Worm (Caenorhabditis elegans) whole organism, L2 larva: ENCODE data around the gene txdc-17.
A peak's percentile ranks its signal among the peaks of the same experiment; 100 is the strongest.

Experiments used
- C34F6.9 ChIP-seq: fragments of 150-350 bp; optimal IDR thresholded peaks from 2 replicates; lab custom pipeline; 2014; ENCODE audit warnings: missing biosample characterization, missing genetic modification characterization
- Y55F3AM.14 ChIP-seq: fragments of 200-800 bp; sonication (Bioruptor generic); optimal IDR thresholded peaks from 2 replicates; lab custom pipeline; 2018; ENCODE audit warnings: mild to moderate bottlenecking, missing genetic modification characterization, missing compliant biosample characterization
- ZK546.5 ChIP-seq: sonication (generic microtip); optimal IDR thresholded peaks from 2 replicates; lab custom pipeline; 2017; ENCODE audit warnings: missing biosample characterization, missing genetic modification characterization
- aly-2 ChIP-seq: fragments of 150-350 bp; optimal IDR thresholded peaks from 2 replicates; lab custom pipeline; 2014; ENCODE audit warnings: missing biosample characterization, missing genetic modification characterization
- ama-1 ChIP-seq: fragments of 150-350 bp; optimal IDR thresholded peaks from 2 replicates; lab custom pipeline; 2018; ENCODE audit warnings: inconsistent platforms
- blmp-1 ChIP-seq: sonication (generic microtip); optimal IDR thresholded peaks from 2 replicates; lab custom pipeline; 2017; ENCODE audit warnings: missing genetic modification characterization, mild to moderate bottlenecking, missing compliant biosample characterization, antibody characterized with exemption, moderate library complexity; ENCODE audit not compliant: insufficient read depth
- ceh-16 ChIP-seq: fragments of 150-350 bp; optimal IDR thresholded peaks from 2 replicates; lab custom pipeline; 2014; ENCODE audit warnings: missing biosample characterization, missing genetic modification characterization
- ceh-82 ChIP-seq: fragments of 150-350 bp; optimal IDR thresholded peaks from 2 replicates; lab custom pipeline; 2014; ENCODE audit warnings: missing biosample characterization, missing genetic modification characterization
- crh-2 ChIP-seq: sonication (generic microtip); optimal IDR thresholded peaks from 2 replicates; lab custom pipeline; 2017; ENCODE audit warnings: missing biosample characterization, missing genetic modification characterization
- dmd-4 ChIP-seq: sonication (generic microtip); optimal IDR thresholded peaks from 2 replicates; lab custom pipeline; 2017; ENCODE audit warnings: missing biosample characterization, missing genetic modification characterization
- egl-27 ChIP-seq: sonication (generic microtip); optimal IDR thresholded peaks from 3 replicates; lab custom pipeline; 2017; ENCODE audit warnings: missing biosample characterization, missing genetic modification reagents, missing genetic modification characterization
- elt-1 ChIP-seq: fragments of 150-350 bp; optimal IDR thresholded peaks from 2 replicates; lab custom pipeline; 2014; ENCODE audit warnings: missing biosample characterization, missing genetic modification characterization
- elt-3 ChIP-seq: sonication (generic microtip); optimal IDR thresholded peaks from 2 replicates; lab custom pipeline; 2017; ENCODE audit warnings: missing biosample characterization, missing genetic modification characterization
- fos-1 ChIP-seq: fragments of 150-350 bp; optimal IDR thresholded peaks from 2 replicates; lab custom pipeline; 2014; ENCODE audit warnings: missing biosample characterization, missing genetic modification characterization
- gmeb-1 ChIP-seq: fragments of 150-350 bp; optimal IDR thresholded peaks from 2 replicates; lab custom pipeline; 2014; ENCODE audit warnings: missing biosample characterization, missing genetic modification characterization
- lin-11 ChIP-seq: fragments of 150-350 bp; sonication (generic microtip); optimal IDR thresholded peaks from 2 replicates; lab custom pipeline; 2014; ENCODE audit warnings: missing biosample characterization, missing genetic modification characterization, inconsistent platforms, mixed read lengths
- lin-13 ChIP-seq: fragments of 150-350 bp; optimal IDR thresholded peaks from 2 replicates; lab custom pipeline; 2014; ENCODE audit warnings: missing biosample characterization, missing genetic modification reagents, missing genetic modification characterization
- lin-39 ChIP-seq: fragments of 150-350 bp; optimal IDR thresholded peaks from 2 replicates; lab custom pipeline; 2014; ENCODE audit warnings: missing biosample characterization, missing genetic modification reagents, missing genetic modification characterization
- lsy-2 ChIP-seq, 2 experiments: fragments of 150-350 bp in 1 of 2; sonication (generic microtip) in 1 of 2; optimal IDR thresholded peaks; 2 replicates each; lab custom pipeline; 2014 to 2017; ENCODE audit warnings: missing biosample characterization in 2 of 2, missing genetic modification characterization in 2 of 2
- mab-5 ChIP-seq: fragments of 150-350 bp; optimal IDR thresholded peaks from 2 replicates; lab custom pipeline; 2014; ENCODE audit warnings: missing biosample characterization, missing genetic modification characterization
- mbf-1 ChIP-seq: sonication (generic microtip); optimal IDR thresholded peaks from 2 replicates; lab custom pipeline; 2017; ENCODE audit warnings: missing biosample characterization, missing genetic modification characterization
- mdl-1 ChIP-seq, 2 experiments: fragments of 150-350 bp in 1 of 2; sonication (generic microtip) in 1 of 2; optimal IDR thresholded peaks; 2 replicates each; lab custom pipeline; 2017; ENCODE audit warnings: missing biosample characterization in 2 of 2, missing genetic modification characterization in 2 of 2
- nhr-10 ChIP-seq: sonication (generic microtip); optimal IDR thresholded peaks from 2 replicates; lab custom pipeline; 2017; ENCODE audit warnings: missing biosample characterization, missing genetic modification characterization
- nhr-11 ChIP-seq: fragments of 150-350 bp; optimal IDR thresholded peaks from 2 replicates; lab custom pipeline; 2014; ENCODE audit warnings: missing biosample characterization, missing genetic modification characterization
- nhr-12 ChIP-seq: fragments of 150-350 bp; optimal IDR thresholded peaks from 2 replicates; lab custom pipeline; 2014; ENCODE audit warnings: missing biosample characterization, missing genetic modification characterization
- nhr-129 ChIP-seq: fragments of 150-350 bp; optimal IDR thresholded peaks from 2 replicates; lab custom pipeline; 2014; ENCODE audit warnings: missing biosample characterization, missing genetic modification characterization
- nhr-21 ChIP-seq: fragments of 150-350 bp; optimal IDR thresholded peaks from 2 replicates; lab custom pipeline; 2014; ENCODE audit warnings: missing biosample characterization, missing genetic modification characterization
- nhr-23 ChIP-seq: fragments of 150-350 bp; optimal IDR thresholded peaks from 2 replicates; lab custom pipeline; 2014; ENCODE audit warnings: missing biosample characterization, missing genetic modification reagents, missing genetic modification characterization
- nhr-25 ChIP-seq: fragments of 150-350 bp; sonication (generic microtip); optimal IDR thresholded peaks from 3 replicates; lab custom pipeline; 2014; ENCODE audit warnings: missing biosample characterization, missing genetic modification characterization
- nhr-6 ChIP-seq: fragments of 150-350 bp; optimal IDR thresholded peaks from 2 replicates; lab custom pipeline; 2014; ENCODE audit warnings: missing biosample characterization, missing genetic modification characterization
- nhr-77 ChIP-seq: fragments of 150-350 bp; optimal IDR thresholded peaks from 2 replicates; lab custom pipeline; 2014; ENCODE audit warnings: missing biosample characterization, missing genetic modification characterization
- sem-4 ChIP-seq: fragments of 150-350 bp; optimal IDR thresholded peaks from 2 replicates; lab custom pipeline; 2014; ENCODE audit warnings: missing biosample characterization, missing genetic modification reagents, missing genetic modification characterization
- skn-1 ChIP-seq: sonication (generic microtip); optimal IDR thresholded peaks from 2 replicates; lab custom pipeline; 2017; ENCODE audit warnings: missing biosample characterization, missing genetic modification characterization
- sma-3 ChIP-seq: sonication (generic microtip); optimal IDR thresholded peaks from 2 replicates; lab custom pipeline; 2016; ENCODE audit warnings: missing genetic modification reagents, missing genetic modification characterization, missing compliant biosample characterization
- sma-9 ChIP-seq, 2 experiments: fragments of 150-350 bp in 1 of 2; sonication (generic microtip) in 1 of 2; optimal IDR thresholded peaks; 2 replicates each; lab custom pipeline; 2014 to 2016; ENCODE audit warnings: missing genetic modification characterization in 2 of 2, mild to moderate bottlenecking in 1 of 2, missing biosample characterization in 1 of 2, missing compliant biosample characterization in 1 of 2, missing genetic modification reagents in 1 of 2, moderate library complexity in 1 of 2
- snpc-4 ChIP-seq: fragments of 150-350 bp; optimal IDR thresholded peaks from 2 replicates; lab custom pipeline; 2014; ENCODE audit warnings: missing biosample characterization, missing genetic modification characterization
- unc-39 ChIP-seq: fragments of 150-350 bp; optimal IDR thresholded peaks from 2 replicates; lab custom pipeline; 2014; ENCODE audit warnings: missing biosample characterization, missing genetic modification characterization
- unc-55 ChIP-seq: fragments of 150-350 bp; sonication (generic microtip); optimal IDR thresholded peaks from 3 replicates; lab custom pipeline; 2014; ENCODE audit warnings: missing biosample characterization, missing genetic modification reagents, missing genetic modification characterization
- unc-62 ChIP-seq: fragments of 150-350 bp; optimal IDR thresholded peaks from 2 replicates; lab custom pipeline; 2014; ENCODE audit warnings: missing biosample characterization, missing genetic modification reagents, missing genetic modification characterization
- zag-1 ChIP-seq: fragments of 150-350 bp; optimal IDR thresholded peaks from 2 replicates; lab custom pipeline; 2014; ENCODE audit warnings: missing biosample characterization, missing genetic modification characterization
- ztf-11 ChIP-seq: sonication (generic microtip); optimal IDR thresholded peaks from 2 replicates; lab custom pipeline; 2017; ENCODE audit warnings: missing biosample characterization, missing genetic modification characterization
- ztf-4 ChIP-seq: fragments of 150-350 bp; optimal IDR thresholded peaks from 2 replicates; lab custom pipeline; 2014; ENCODE audit warnings: missing biosample characterization, missing genetic modification characterization

Gene txdc-17

DNA sequence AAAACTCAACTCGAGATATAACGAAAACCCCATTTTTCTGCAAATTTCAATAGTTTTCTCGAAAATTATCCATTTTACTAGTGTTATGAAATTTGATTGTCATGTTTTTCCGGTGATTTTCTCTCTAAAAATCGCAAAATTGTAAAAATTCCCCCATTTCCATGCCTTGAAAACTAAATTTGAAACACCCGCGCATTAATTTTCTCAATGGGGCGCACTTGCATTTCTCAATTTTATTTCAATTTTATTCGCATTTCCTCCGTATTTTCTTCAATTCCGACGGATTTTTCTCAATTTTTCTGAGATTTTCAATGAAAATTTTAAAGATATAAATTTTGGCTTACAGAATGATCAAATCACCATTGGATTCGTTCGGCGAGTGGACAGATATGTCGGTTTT lies 29.4 kb upstream of the txdc-17 start, which contains the start of gene Y71H2AM.3:
Gene Y71H2AM.3, plus strand, starts transcription at position 347 of the 400 bp plus-strand sequence.
- TF ChIP-seq sma-9 (GFP tag; optimal IDR thresholded peaks at IDR 0.05; lab: Kevin White, UChicago) (no peak), sma-9 (tag; optimal IDR thresholded peaks at IDR 0.05; lab: Kevin White, UChicago) (no peak), nhr-6 (tag; lab: Kevin White, UChicago) (no peak), unc-55 (GFP tag; lab: Kevin White, UChicago) (peak; percentile 79), sma-3 (GFP tag; lab: Kevin White, UChicago) (peak; percentile 30), zag-1 (no peak), mdl-1 (tag; optimal IDR thresholded peaks at IDR 0.05; lab: Kevin White, UChicago) (no peak), nhr-12 (tag; lab: Kevin White, UChicago) (no peak), aly-2 (tag; lab: Kevin White, UChicago) (no peak), mab-5 (tag; lab: Kevin White, UChicago) (no peak), lin-13 (GFP tag; lab: Kevin White, UChicago) (peak; percentile 29), gmeb-1 (peak; percentile 93), nhr-10 (tag; lab: Kevin White, UChicago) (no peak), ZK546.5 (tag; lab: Kevin White, UChicago) (no peak), nhr-77 (tag; lab: Kevin White, UChicago) (no peak), lin-11 (tag; lab: Kevin White, UChicago) (no peak), unc-62 (GFP tag; lab: Kevin White, UChicago) (no peak), lsy-2 (tag; optimal IDR thresholded peaks at IDR 0.05; lab: Kevin White, UChicago) (peak; percentile 51 to 81), ama-1 (lab: Kevin White, UChicago) (no peak), elt-1 (tag; lab: Kevin White, UChicago) (no peak), lin-39 (tag; lab: Kevin White, UChicago) (no peak), egl-27 (tag; lab: Kevin White, UChicago) (peak; percentile 30), nhr-25 (tag; lab: Kevin White, UChicago) (peak; percentile 40), ztf-11 (no peak), ztf-4 (tag; lab: Kevin White, UChicago) (no peak), sem-4 (tag; lab: Kevin White, UChicago) (no peak), nhr-11 (no peak), ceh-16 (tag; lab: Kevin White, UChicago) (no peak), ceh-82 (tag; lab: Kevin White, UChicago) (no peak), nhr-21 (no peak), dmd-4 (tag; lab: Kevin White, UChicago) (no peak), skn-1 (no peak), C34F6.9 (tag; lab: Kevin White, UChicago) (peak; percentile 42), crh-2 (tag; lab: Kevin White, UChicago) (peak; percentile 34), Y55F3AM.14 (GFP tag; lab: Kevin White, UChicago) (no peak), snpc-4 (no peak), unc-39 (tag; lab: Kevin White, UChicago) (no peak), blmp-1 (tag; lab: Kevin White, UChicago) (no peak), nhr-23 (tag; lab: Kevin White, UChicago) (no peak), mbf-1 (no peak), nhr-129 (tag; lab: Kevin White, UChicago) (no peak), elt-3 (tag; lab: Kevin White, UChicago) (no peak)

ce11 chrIII:2811410-2811809 lies 23.1 kb upstream of the txdc-17 start:
- TF ChIP-seq elt-1 (tag; lab: Kevin White, UChicago): no peak
- TF ChIP-seq ama-1 (lab: Kevin White, UChicago): peak; percentile 12
- no peak for TF ChIP-seq fos-1 (tag; lab: Kevin White, UChicago)
- no peak for TF ChIP-seq sma-3 (GFP tag; lab: Kevin White, UChicago)
- peak in 1 of 2 experiments; percentile 22 for TF ChIP-seq lsy-2 (tag; optimal IDR thresholded peaks at IDR 0.05; lab: Kevin White, UChicago)
- TF ChIP-seq lin-13 (GFP tag; lab: Kevin White, UChicago): peak; percentile 5
